Worm (Caenorhabditis elegans) whole organism, L4 larva: Measurements from ENCODE around the gene C31E10.11.
A peak's percentile ranks its signal among the peaks of the same experiment; 100 is the strongest.

Source experiments
- D1046.2 ChIP-seq: fragments of 200-800 bp; sonication (Bioruptor generic); IDR thresholded peaks from 2 replicates; pipeline ENCODE4 v1.3.6; 2022; ENCODE audit warnings: missing genetic modification characterization, missing compliant biosample characterization
- F10B5.3 ChIP-seq: sonication (generic microtip); optimal IDR thresholded peaks from 2 replicates; lab custom pipeline; 2016; ENCODE audit warnings: mild to moderate bottlenecking, missing genetic modification characterization, missing compliant biosample characterization
- ZK546.5 ChIP-seq, 2 experiments: sonication (generic microtip); optimal IDR thresholded peaks; 2 replicates each; lab custom pipeline; 2017; ENCODE audit warnings: missing biosample characterization in 2 of 2, missing genetic modification characterization in 2 of 2
- aha-1 ChIP-seq: fragments of 150-350 bp; peaks from one replicate; lab custom pipeline; 2014; ENCODE audit warnings: missing biosample characterization, missing genetic modification characterization
- aly-2 ChIP-seq: sonication (generic microtip); optimal IDR thresholded peaks from 2 replicates; lab custom pipeline; 2018; ENCODE audit warnings: missing biosample characterization, missing genetic modification characterization
- ama-1 ChIP-seq: fragments of 150-350 bp; optimal IDR thresholded peaks from 2 replicates; lab custom pipeline; 2014; ENCODE audit warnings: inconsistent platforms, mixed read lengths
- arid-1 ChIP-seq: fragments of 200-800 bp; sonication (Bioruptor generic); conservative IDR thresholded peaks from 2 replicates; pipeline ENCODE4 v1.3.6; 2022; ENCODE audit warnings: missing genetic modification reagents, missing genetic modification characterization, missing compliant biosample characterization
- attf-4 ChIP-seq: sonication (generic microtip); optimal IDR thresholded peaks from 3 replicates; lab custom pipeline; 2017; ENCODE audit warnings: missing biosample characterization, missing genetic modification characterization
- ceh-28 ChIP-seq: fragments of 150-350 bp; optimal IDR thresholded peaks from 2 replicates; lab custom pipeline; 2014; ENCODE audit warnings: missing biosample characterization, missing genetic modification reagents, missing genetic modification characterization
- cey-2 ChIP-seq: sonication (generic microtip); optimal IDR thresholded peaks from 3 replicates; lab custom pipeline; 2017; ENCODE audit warnings: missing genetic modification characterization, mild to moderate bottlenecking, missing compliant biosample characterization, antibody characterized with exemption, borderline replicate concordance; ENCODE audit not compliant: insufficient read depth
- ctbp-1 ChIP-seq: fragments of 200-800 bp; sonication (Bioruptor generic); IDR thresholded peaks from 2 replicates; pipeline ENCODE4 v1.3.6; 2022; ENCODE audit warnings: missing genetic modification reagents, missing genetic modification characterization, missing compliant biosample characterization
- daf-8 ChIP-seq: fragments of 200-800 bp; sonication (Bioruptor generic); IDR thresholded peaks from 2 replicates; pipeline ENCODE4 v1.3.6; 2022; ENCODE audit warnings: missing genetic modification characterization, missing compliant biosample characterization
- dmd-9 ChIP-seq: fragments of 200-800 bp; sonication (Bioruptor generic); IDR thresholded peaks from 2 replicates; pipeline ENCODE4 v1.3.6; 2022; ENCODE audit warnings: missing genetic modification reagents, missing genetic modification characterization, missing compliant biosample characterization
- dve-1 ChIP-seq: sonication (generic microtip); optimal IDR thresholded peaks from 2 replicates; lab custom pipeline; 2017; ENCODE audit warnings: antibody characterized with exemption, mild to moderate bottlenecking, missing genetic modification characterization, missing compliant biosample characterization; ENCODE audit not compliant: insufficient read depth
- egl-27 ChIP-seq: sonication (generic microtip); optimal IDR thresholded peaks from 3 replicates; lab custom pipeline; 2017; ENCODE audit warnings: missing biosample characterization, missing genetic modification reagents, missing genetic modification characterization
- egl-43 ChIP-seq: fragments of 200-800 bp; sonication (Bioruptor generic); IDR thresholded peaks from 2 replicates; pipeline ENCODE4 v1.3.6; 2022; ENCODE audit warnings: missing genetic modification reagents, missing genetic modification characterization, missing compliant biosample characterization
- hmg-1.1 ChIP-seq: fragments of 200-800 bp; sonication (Bioruptor generic); IDR thresholded peaks from 2 replicates; pipeline ENCODE4 v1.3.6; 2022; ENCODE audit warnings: missing genetic modification reagents, missing genetic modification characterization, missing compliant biosample characterization
- jun-1 ChIP-seq: fragments of 150-350 bp; optimal IDR thresholded peaks from 2 replicates; lab custom pipeline; 2014; ENCODE audit warnings: missing biosample characterization, missing genetic modification reagents, missing genetic modification characterization
- lin-1 ChIP-seq: fragments of 200-800 bp; sonication (Bioruptor generic); IDR thresholded peaks from 2 replicates; pipeline ENCODE4 v1.3.6; 2022; ENCODE audit warnings: missing genetic modification reagents, missing genetic modification characterization, missing compliant biosample characterization
- lin-13 ChIP-seq: fragments of 150-350 bp; optimal IDR thresholded peaks from 2 replicates; lab custom pipeline; 2014; ENCODE audit warnings: missing biosample characterization, missing genetic modification reagents, missing genetic modification characterization
- lin-15B ChIP-seq: fragments of 150-350 bp; sonication (generic microtip); optimal IDR thresholded peaks from 3 replicates; lab custom pipeline; 2014; ENCODE audit warnings: missing biosample characterization, missing genetic modification characterization
- lsy-2 ChIP-seq, 2 experiments: fragments of 150-350 bp in 1 of 2; sonication (generic microtip) in 1 of 2; optimal IDR thresholded peaks; 2 replicates each; lab custom pipeline; 2014 to 2017; ENCODE audit warnings: missing biosample characterization in 2 of 2, missing genetic modification characterization in 2 of 2
- madf-5 ChIP-seq, 2 experiments: fragments of 200-800 bp; sonication (Bioruptor generic); IDR thresholded peaks; 2 replicates each; pipeline ENCODE4 v1.3.6; 2022; ENCODE audit warnings: missing compliant biosample characterization in 2 of 2, missing genetic modification characterization in 2 of 2
- mdl-1 ChIP-seq, 2 experiments: fragments of 150-350 bp in 1 of 2; sonication (generic microtip) in 1 of 2; optimal IDR thresholded peaks; 2 replicates each; lab custom pipeline; 2014 to 2017; ENCODE audit warnings: missing biosample characterization in 2 of 2, missing genetic modification characterization in 2 of 2
- mes-2 ChIP-seq: sonication (generic microtip); optimal IDR thresholded peaks from 2 replicates; lab custom pipeline; 2016; ENCODE audit warnings: missing genotype, mild to moderate bottlenecking, missing genetic modification characterization, missing compliant biosample characterization; ENCODE audit not compliant: poor library complexity, severe bottlenecking
- mxl-2 ChIP-seq: fragments of 200-800 bp; sonication (Bioruptor generic); conservative IDR thresholded peaks from 2 replicates; pipeline ENCODE4 v1.3.6; 2022; ENCODE audit warnings: missing genetic modification reagents, missing genetic modification characterization, missing compliant biosample characterization
- nhr-10 ChIP-seq: fragments of 150-350 bp; optimal IDR thresholded peaks from 2 replicates; lab custom pipeline; 2014; ENCODE audit warnings: missing biosample characterization, missing genetic modification characterization
- nhr-102 ChIP-seq: sonication (generic microtip); optimal IDR thresholded peaks from 2 replicates; lab custom pipeline; 2016; ENCODE audit warnings: mild to moderate bottlenecking, missing genetic modification characterization, moderate library complexity, missing compliant biosample characterization
- nhr-237 ChIP-seq: sonication (generic microtip); optimal IDR thresholded peaks from 2 replicates; lab custom pipeline; 2017; ENCODE audit warnings: missing biosample characterization, missing genetic modification characterization
- nhr-25 ChIP-seq: sonication (generic microtip); optimal IDR thresholded peaks from 2 replicates; lab custom pipeline; 2017; ENCODE audit warnings: missing genetic modification characterization, mild to moderate bottlenecking, missing compliant biosample characterization, antibody characterized with exemption, moderate library complexity, borderline replicate concordance; ENCODE audit not compliant: insufficient read depth
- nhr-41 ChIP-seq: fragments of 200-800 bp; sonication (Bioruptor generic); IDR thresholded peaks from 2 replicates; pipeline ENCODE4 v1.3.6; 2022; ENCODE audit warnings: missing genetic modification reagents, missing genetic modification characterization, missing compliant biosample characterization
- nhr-42 ChIP-seq: fragments of 200-800 bp; sonication (Bioruptor generic); IDR thresholded peaks from 2 replicates; pipeline ENCODE4 v1.3.6; 2022; ENCODE audit warnings: missing genetic modification characterization, missing compliant biosample characterization
- nhr-6 ChIP-seq: fragments of 150-350 bp; optimal IDR thresholded peaks from 2 replicates; lab custom pipeline; 2014; ENCODE audit warnings: missing biosample characterization, missing genetic modification characterization
- nhr-76 ChIP-seq: fragments of 150-350 bp; optimal IDR thresholded peaks from 2 replicates; lab custom pipeline; 2014; ENCODE audit warnings: missing biosample characterization, missing genetic modification characterization
- pha-4 ChIP-seq, 2 experiments: fragments of 150-350 bp in 1 of 2; fragments of 200-800 bp in 1 of 2; sonication (Bioruptor generic) in 1 of 2; IDR thresholded peaks in 1 of 2; optimal IDR thresholded peaks in 1 of 2; 2 replicates each; pipeline versions ENCODE4 v1.3.6 to Lab custom; 2014 to 2022; ENCODE audit warnings: missing genetic modification characterization in 2 of 2, missing genetic modification reagents in 2 of 2, missing biosample characterization in 1 of 2, missing compliant biosample characterization in 1 of 2
- php-3 ChIP-seq: fragments of 200-800 bp; sonication (Bioruptor generic); IDR thresholded peaks from 2 replicates; pipeline ENCODE4 v1.3.6; 2022; ENCODE audit warnings: missing genetic modification reagents, missing genetic modification characterization, missing compliant biosample characterization
- rbr-2 ChIP-seq: sonication (generic microtip); optimal IDR thresholded peaks from 2 replicates; lab custom pipeline; 2016; ENCODE audit warnings: missing genotype, missing genetic modification characterization, missing compliant biosample characterization
- saeg-2 ChIP-seq: fragments of 200-800 bp; sonication (Bioruptor generic); IDR thresholded peaks from 2 replicates; pipeline ENCODE4 v1.3.6; 2022; ENCODE audit warnings: missing genetic modification reagents, missing genetic modification characterization, missing compliant biosample characterization
- sdz-12 ChIP-seq: fragments of 200-800 bp; sonication (Bioruptor generic); optimal IDR thresholded peaks from 2 replicates; lab custom pipeline; 2018; ENCODE audit warnings: mild to moderate bottlenecking, missing genetic modification characterization, missing compliant biosample characterization
- set-16 ChIP-seq: fragments of 200-800 bp; sonication (Bioruptor generic); IDR thresholded peaks from 2 replicates; pipeline ENCODE4 v1.3.6; 2022; ENCODE audit warnings: missing genetic modification reagents, missing genetic modification characterization, missing compliant biosample characterization
- skn-1 ChIP-seq: fragments of 150-350 bp; optimal IDR thresholded peaks from 2 replicates; lab custom pipeline; 2014; ENCODE audit warnings: missing biosample characterization, missing genetic modification characterization
- snpc-1.2 ChIP-seq: fragments of 200-800 bp; sonication (Bioruptor generic); IDR thresholded peaks from 2 replicates; pipeline ENCODE4 v1.3.6; 2022; ENCODE audit warnings: missing genetic modification reagents, missing genetic modification characterization, missing compliant biosample characterization
- spr-1 ChIP-seq: sonication (generic microtip); optimal IDR thresholded peaks from 2 replicates; lab custom pipeline; 2016; ENCODE audit warnings: mild to moderate bottlenecking, missing genetic modification characterization, missing compliant biosample characterization
- tag-97 ChIP-seq: fragments of 200-800 bp; sonication (Bioruptor generic); IDR thresholded peaks from 2 replicates; pipeline ENCODE4 v1.3.6; 2022; ENCODE audit warnings: missing genetic modification characterization, missing compliant biosample characterization
- tra-1 ChIP-seq: fragments of 200-800 bp; sonication (Bioruptor generic); IDR thresholded peaks from 2 replicates; pipeline ENCODE4 v1.3.6; 2022; ENCODE audit warnings: missing genetic modification reagents, missing genetic modification characterization, missing compliant biosample characterization
- unc-130 ChIP-seq: sonication (generic microtip); optimal IDR thresholded peaks from 2 replicates; lab custom pipeline; 2016; ENCODE audit warnings: missing genetic modification reagents, missing genetic modification characterization, missing compliant biosample characterization
- zfp-3 ChIP-seq: fragments of 200-800 bp; sonication (Bioruptor generic); conservative IDR thresholded peaks from 2 replicates; pipeline ENCODE4 v1.3.6; 2022; ENCODE audit warnings: missing genetic modification reagents, missing genetic modification characterization, missing compliant biosample characterization
- zip-11 ChIP-seq: fragments of 200-800 bp; sonication (Bioruptor generic); IDR thresholded peaks from 2 replicates; pipeline ENCODE4 v1.3.6; 2022; ENCODE audit warnings: missing genetic modification characterization, missing compliant biosample characterization
- ztf-11 ChIP-seq: fragments of 150-350 bp; optimal IDR thresholded peaks from 2 replicates; lab custom pipeline; 2014; ENCODE audit warnings: missing biosample characterization, missing genetic modification characterization
- ztf-7 ChIP-seq: fragments of 150-350 bp; optimal IDR thresholded peaks from 2 replicates; lab custom pipeline; 2014; ENCODE audit warnings: missing biosample characterization, missing genetic modification characterization

Gene C31E10.11

ce11 chrX:14015808-14016207, 25.2 kb upstream of the C31E10.11 start (continued):
- TF ChIP-seq arid-1 (GFP tag; lab: Robert Waterston, UW) (peak; percentile 64), nhr-76 (no peak), php-3 (GFP tag; lab: Robert Waterston, UW) (peak; percentile 81), F10B5.3 (tag; lab: Kevin White, UChicago) (peak; percentile 46), zfp-3 (GFP tag; lab: Robert Waterston, UW) (peak; percentile 71), tra-1 (GFP tag; lab: Robert Waterston, UW) (peak; percentile 69), lsy-2 (tag; optimal IDR thresholded peaks at IDR 0.05; lab: Kevin White, UChicago) (peak in 1 of 2 experiments; percentile 56), nhr-41 (GFP tag; lab: Robert Waterston, UW) (peak; percentile 84; the same call in 1 of the 2 replicates), unc-130 (GFP tag; lab: Kevin White, UChicago) (peak; percentile 70), ctbp-1 (GFP tag; lab: Robert Waterston, UW) (peak; percentile 90), snpc-1.2 (GFP tag; lab: Robert Waterston, UW) (peak; percentile 90), nhr-102 (peak; percentile 84), aly-2 (tag; lab: Kevin White, UChicago) (no peak), nhr-237 (tag; lab: Kevin White, UChicago) (no peak), egl-27 (tag; lab: Kevin White, UChicago) (peak; percentile 57), lin-13 (GFP tag; lab: Kevin White, UChicago) (peak; percentile 68), spr-1 (peak; percentile 80), lin-15B (tag; lab: Kevin White, UChicago) (no peak), nhr-42 (GFP tag; lab: Robert Waterston, UW) (peak; percentile 73), skn-1 (tag; lab: Kevin White, UChicago) (no peak), nhr-10 (no peak), dmd-9 (0 out of 2 replicates have a peak, but pooled peaks have one; percentile 57), mxl-2 (0 out of 2 replicates have a peak, but pooled peaks have one; percentile 58), rbr-2 (tag; lab: Kevin White, UChicago) (peak; percentile 72), ceh-28 (tag; lab: Kevin White, UChicago) (no peak), daf-8 (GFP tag; lab: Robert Waterston, UW) (no peak), tag-97 (GFP tag; lab: Robert Waterston, UW) (no peak), dve-1 (peak; percentile 77), hmg-1.1 (GFP tag; lab: Robert Waterston, UW) (peak; percentile 96), ztf-7 (peak; percentile 82), pha-4 (GFP tag; IDR thresholded peaks at IDR 0.05; lab: Robert Waterston, UW) (peak; percentile 88), pha-4 (tag; optimal IDR thresholded peaks at IDR 0.05; lab: Kevin White, UChicago) (peak; percentile 42), D1046.2 (GFP tag; lab: Robert Waterston, UW) (peak; percentile 85), set-16 (no peak), jun-1 (peak; percentile 69), ama-1 (no peak), saeg-2 (GFP tag; lab: Robert Waterston, UW) (no peak), cey-2 (tag; lab: Kevin White, UChicago) (no peak), nhr-25 (tag; lab: Kevin White, UChicago) (peak; percentile 3), aha-1 (tag; lab: Kevin White, UChicago) (peak; percentile 90), zip-11 (GFP tag; lab: Robert Waterston, UW) (peak; percentile 60; the same call in 1 of the 2 replicates), mes-2 (tag; lab: Kevin White, UChicago) (peak; percentile 85), ZK546.5 (tag; optimal IDR thresholded peaks at IDR 0.05; lab: Kevin White, UChicago) (no peak), sdz-12 (GFP tag; lab: Kevin White, UChicago) (peak; percentile 28), lin-1 (GFP tag; lab: Robert Waterston, UW) (peak; percentile 80), nhr-6 (tag; lab: Kevin White, UChicago) (peak; percentile 27), attf-4 (tag; lab: Kevin White, UChicago) (no peak), mdl-1 (tag; optimal IDR thresholded peaks at IDR 0.05; lab: Kevin White, UChicago) (peak in 1 of 2 experiments; percentile 48), egl-43 (GFP tag; lab: Robert Waterston, UW) (peak; percentile 91), ztf-11 (tag; lab: Kevin White, UChicago) (no peak), madf-5 (GFP tag; IDR thresholded peaks at IDR 0.05; lab: Robert Waterston, UW) (peak; percentile 75 to 80; a peak in 2 of 4 replicates)
